Fruit fly (Drosophila melanogaster) whole organism, embryonic: Measurements from ENCODE around the gene tral.

ENCODE experiments used
- Atf3 ChIP-seq: fragments of 200-800 bp; sonication (Bioruptor generic); optimal IDR thresholded peaks from 3 replicates; lab custom pipeline; 2016; ENCODE audit warnings: missing biosample characterization, missing genetic modification characterization
- Bdp1 ChIP-seq: fragments of 200-800 bp; sonication (Bioruptor generic); optimal IDR thresholded peaks from 3 replicates; lab custom pipeline; 2016; ENCODE audit warnings: missing biosample characterization, missing genetic modification characterization
- CG10209 ChIP-seq: fragments of 200-800 bp; sonication (Bioruptor generic); optimal IDR thresholded peaks from 3 replicates; lab custom pipeline; 2017; ENCODE audit warnings: missing biosample characterization, mild to moderate bottlenecking, missing genetic modification characterization, missing genetic modification reagents
- CG10366 ChIP-seq: fragments of 200-800 bp; sonication (Bioruptor generic); IDR thresholded peaks from 2 replicates; pipeline ENCODE4 v1.3.6; 2022; ENCODE audit warnings: missing biosample characterization, missing genetic modification characterization
- CG10959 ChIP-seq: fragments of 200-800 bp; sonication (Bioruptor generic); IDR thresholded peaks from 2 replicates; pipeline ENCODE4 v1.3.6; 2022; ENCODE audit warnings: missing biosample characterization, missing genetic modification characterization
- CG12104 ChIP-seq: fragments of 200-800 bp; sonication (Bioruptor generic); optimal IDR thresholded peaks from 3 replicates; lab custom pipeline; 2016; ENCODE audit warnings: missing biosample characterization, missing genetic modification characterization
- CG12219 ChIP-seq: fragments of 200-800 bp; sonication (Bioruptor generic); optimal IDR thresholded peaks from 3 replicates; lab custom pipeline; 2018; ENCODE audit warnings: missing biosample characterization, mild to moderate bottlenecking, missing genetic modification characterization
- CG1602 ChIP-seq: fragments of 200-800 bp; sonication (Bioruptor generic); optimal IDR thresholded peaks from 3 replicates; lab custom pipeline; 2016; ENCODE audit warnings: missing biosample characterization, missing genetic modification characterization
- CG1647 ChIP-seq: fragments of 200-800 bp; sonication (Bioruptor generic); optimal IDR thresholded peaks from 3 replicates; lab custom pipeline; 2016; ENCODE audit warnings: missing biosample characterization, missing genetic modification characterization
- CG17361 ChIP-seq: fragments of 200-800 bp; sonication (Bioruptor generic); IDR thresholded peaks from 3 replicates; pipeline ENCODE4 v1.3.6; 2022; ENCODE audit warnings: missing biosample characterization, missing genetic modification characterization
- CG2129 ChIP-seq: fragments of 200-800 bp; sonication (Bioruptor generic); IDR thresholded peaks from 2 replicates; pipeline ENCODE4 v1.3.6; 2022; ENCODE audit warnings: missing biosample characterization, missing genetic modification characterization; ENCODE audit not compliant: partially characterized antibody
- CG30020 ChIP-seq: fragments of 200-800 bp; optimal IDR thresholded peaks from 2 replicates; lab custom pipeline; 2019; ENCODE audit warnings: missing biosample characterization, mild to moderate bottlenecking, missing genetic modification characterization, moderate library complexity
- CG31388 ChIP-seq: fragments of 200-800 bp; sonication (Bioruptor generic); optimal IDR thresholded peaks from 2 replicates; lab custom pipeline; 2016; ENCODE audit warnings: missing biosample characterization, missing genetic modification characterization
- CG3163 ChIP-seq: fragments of 200-800 bp; sonication (Bioruptor generic); optimal IDR thresholded peaks from 3 replicates; lab custom pipeline; 2016; ENCODE audit warnings: missing biosample characterization, missing genetic modification characterization
- CG3838 ChIP-seq: fragments of 200-800 bp; sonication (Bioruptor generic); optimal IDR thresholded peaks from 3 replicates; lab custom pipeline; 2016; ENCODE audit warnings: missing biosample characterization, missing genetic modification characterization
- CG3847 ChIP-seq: fragments of 200-800 bp; sonication (Bioruptor generic); IDR thresholded peaks from 2 replicates; pipeline ENCODE4 v1.3.6; 2022; ENCODE audit warnings: missing biosample characterization, missing genetic modification characterization
- CG4282 ChIP-seq: fragments of 200-800 bp; sonication (Bioruptor generic); optimal IDR thresholded peaks from 2 replicates; lab custom pipeline; 2016; ENCODE audit warnings: missing biosample characterization, missing genetic modification characterization
- CG4707 ChIP-seq: fragments of 200-800 bp; sonication (Bioruptor generic); optimal IDR thresholded peaks from 2 replicates; lab custom pipeline; 2018; ENCODE audit warnings: missing biosample characterization, mild to moderate bottlenecking, missing genetic modification characterization, moderate library complexity
- CG5180 ChIP-seq: fragments of 200-800 bp; sonication (Bioruptor generic); optimal IDR thresholded peaks from 3 replicates; lab custom pipeline; 2017; ENCODE audit warnings: missing biosample characterization, missing genetic modification characterization, mild to moderate bottlenecking, moderate library complexity, missing genetic modification reagents
- CG6765 ChIP-seq: fragments of 200-800 bp; sonication (Bioruptor generic); optimal IDR thresholded peaks from 3 replicates; lab custom pipeline; 2017; ENCODE audit warnings: missing biosample characterization, mild to moderate bottlenecking, missing genetic modification characterization
- CG7987 ChIP-seq: fragments of 200-800 bp; sonication (Bioruptor generic); optimal IDR thresholded peaks from 2 replicates; lab custom pipeline; 2018; ENCODE audit warnings: missing biosample characterization, mild to moderate bottlenecking, missing genetic modification characterization, moderate library complexity
- CG8944 ChIP-seq: fragments of 200-800 bp; sonication (Bioruptor generic); optimal IDR thresholded peaks from 3 replicates; lab custom pipeline; 2016; ENCODE audit warnings: missing biosample characterization, missing genetic modification characterization
- CG9609 ChIP-seq: fragments of 200-800 bp; sonication (Bioruptor generic); optimal IDR thresholded peaks from 3 replicates; lab custom pipeline; 2016; ENCODE audit warnings: missing biosample characterization, missing genetic modification characterization
- CG9727 ChIP-seq: fragments of 200-800 bp; sonication (Bioruptor generic); optimal IDR thresholded peaks from 3 replicates; lab custom pipeline; 2017; ENCODE audit warnings: missing biosample characterization, mild to moderate bottlenecking, missing genetic modification characterization
- CoRest ChIP-seq: fragments of 200-800 bp; sonication (Bioruptor generic); optimal IDR thresholded peaks from 3 replicates; lab custom pipeline; 2018; ENCODE audit warnings: missing biosample characterization, mild to moderate bottlenecking, missing genetic modification characterization, moderate library complexity
- Dad ChIP-seq: fragments of 200-800 bp; sonication (Bioruptor generic); optimal IDR thresholded peaks from 3 replicates; lab custom pipeline; 2016; ENCODE audit warnings: missing biosample characterization, missing genetic modification characterization
- Dip2 ChIP-seq: fragments of 200-800 bp; sonication (Bioruptor generic); IDR thresholded peaks from 2 replicates; pipeline ENCODE4 v1.3.6; 2022; ENCODE audit warnings: missing biosample characterization, missing genetic modification characterization
- Elba2 ChIP-seq: fragments of 200-800 bp; sonication (Bioruptor generic); optimal IDR thresholded peaks from 3 replicates; lab custom pipeline; 2016; ENCODE audit warnings: missing biosample characterization, missing genetic modification characterization
- Myb ChIP-seq: fragments of 200-800 bp; sonication (Bioruptor generic); optimal IDR thresholded peaks from 2 replicates; lab custom pipeline; 2016; ENCODE audit warnings: missing biosample characterization, missing genetic modification characterization
- Oaz ChIP-seq: fragments of 200-800 bp; sonication (Bioruptor generic); IDR thresholded peaks from 2 replicates; pipeline ENCODE4 v1.3.6; 2022; ENCODE audit warnings: missing biosample characterization, missing genetic modification characterization
- Oli ChIP-seq: fragments of 200-800 bp; sonication (Bioruptor generic); optimal IDR thresholded peaks from 2 replicates; lab custom pipeline; 2018; ENCODE audit warnings: missing biosample characterization, mild to moderate bottlenecking, missing genetic modification characterization, moderate library complexity
- Rx ChIP-seq: fragments of 200-800 bp; sonication (Bioruptor generic); IDR thresholded peaks from 2 replicates; pipeline ENCODE4 v1.3.6; 2022; ENCODE audit warnings: missing biosample characterization, missing genetic modification characterization
- Spps ChIP-seq: fragments of 200-800 bp; sonication (Bioruptor generic); optimal IDR thresholded peaks from 2 replicates; lab custom pipeline; 2018; ENCODE audit warnings: missing biosample characterization, mild to moderate bottlenecking, missing genetic modification characterization
- ato ChIP-seq: fragments of 200-800 bp; sonication (Bioruptor generic); IDR thresholded peaks from 2 replicates; pipeline ENCODE4 v1.3.6; 2022; ENCODE audit warnings: missing biosample characterization, missing genetic modification characterization; ENCODE audit not compliant: partially characterized antibody
- br ChIP-seq: fragments of >200 bp; optimal IDR thresholded peaks from 2 replicates; lab custom pipeline; 2017
- chm ChIP-seq: fragments of 200-800 bp; sonication (Bioruptor generic); IDR thresholded peaks from 2 replicates; pipeline ENCODE4 v1.3.6; 2022; ENCODE audit warnings: missing biosample characterization, missing genetic modification characterization
- ci ChIP-seq: fragments of 200-800 bp; sonication (Bioruptor generic); IDR thresholded peaks from 3 replicates; pipeline ENCODE4 v1.3.6; 2022; ENCODE audit warnings: missing biosample characterization, missing genetic modification characterization
- fd64A ChIP-seq: fragments of 200-800 bp; sonication (Bioruptor generic); optimal IDR thresholded peaks from 3 replicates; lab custom pipeline; 2018; ENCODE audit warnings: missing biosample characterization, mild to moderate bottlenecking, missing genetic modification characterization
- fd96Cb ChIP-seq: fragments of 200-800 bp; sonication (Bioruptor generic); optimal IDR thresholded peaks from 2 replicates; lab custom pipeline; 2018; ENCODE audit warnings: missing biosample characterization, mild to moderate bottlenecking, missing genetic modification characterization, moderate library complexity
- gem ChIP-seq: fragments of 200-800 bp; sonication (Bioruptor generic); optimal IDR thresholded peaks from 2 replicates; lab custom pipeline; 2019; ENCODE audit warnings: missing biosample characterization, mild to moderate bottlenecking, missing genetic modification characterization, moderate library complexity
- grau ChIP-seq: fragments of 200-800 bp; optimal IDR thresholded peaks from 3 replicates; lab custom pipeline; 2019; ENCODE audit warnings: missing biosample characterization, mild to moderate bottlenecking, missing genetic modification characterization, moderate library complexity
- ham ChIP-seq: fragments of 200-800 bp; sonication (Bioruptor generic); IDR thresholded peaks from 2 replicates; pipeline ENCODE4 v1.3.6; 2022; ENCODE audit warnings: missing biosample characterization, missing genetic modification characterization
- inv ChIP-seq: fragments of 200-800 bp; sonication (Bioruptor generic); IDR thresholded peaks from 2 replicates; pipeline ENCODE4 v1.3.6; 2022; ENCODE audit warnings: missing biosample characterization, missing genetic modification characterization; ENCODE audit not compliant: partially characterized antibody
- ken ChIP-seq: fragments of 200-800 bp; sonication (Bioruptor generic); IDR thresholded peaks from 3 replicates; pipeline ENCODE4 v1.3.6; 2022; ENCODE audit warnings: missing biosample characterization, missing genetic modification characterization
- kni ChIP-seq: fragments of 200-800 bp; sonication (Bioruptor generic); optimal IDR thresholded peaks from 3 replicates; lab custom pipeline; 2017; ENCODE audit warnings: mild to moderate bottlenecking, missing biosample characterization, missing genetic modification reagents, missing genetic modification characterization
- maf-S ChIP-seq: fragments of 200-800 bp; sonication (Bioruptor generic); optimal IDR thresholded peaks from 2 replicates; lab custom pipeline; 2016; ENCODE audit warnings: missing biosample characterization, missing genetic modification characterization
- odd ChIP-seq: fragments of 200-800 bp; sonication (Bioruptor generic); optimal IDR thresholded peaks from 2 replicates; lab custom pipeline; 2017; ENCODE audit warnings: missing biosample characterization, mild to moderate bottlenecking, missing genetic modification characterization
- org-1 ChIP-seq: fragments of 200-800 bp; sonication (Bioruptor generic); optimal IDR thresholded peaks from 2 replicates; lab custom pipeline; 2017; ENCODE audit warnings: missing biosample characterization, missing genetic modification characterization
- otp ChIP-seq: fragments of 200-800 bp; sonication (Bioruptor generic); IDR thresholded peaks from 3 replicates; pipeline ENCODE4, ENCODE4 v1.3.6; 2022; ENCODE audit warnings: missing biosample characterization, missing genetic modification characterization
- peb ChIP-seq: fragments of 200-800 bp; sonication (Bioruptor generic); IDR thresholded peaks from 2 replicates; pipeline ENCODE4 v1.3.6; 2022; ENCODE audit warnings: missing biosample characterization, missing genetic modification characterization
- twi ChIP-seq: fragments of 200-800 bp; optimal IDR thresholded peaks from 2 replicates; lab custom pipeline; 2019; ENCODE audit warnings: missing biosample characterization, mild to moderate bottlenecking, missing genetic modification characterization, moderate library complexity
- vfl ChIP-seq: fragments of 200-800 bp; sonication (Bioruptor generic); optimal IDR thresholded peaks from 2 replicates; lab custom pipeline; 2016; ENCODE audit warnings: missing biosample characterization, missing genetic modification characterization
- zfh1 ChIP-seq: fragments of 200-800 bp; sonication (Bioruptor generic); IDR thresholded peaks from 3 replicates; pipeline ENCODE4 v1.3.6; 2022; ENCODE audit warnings: missing biosample characterization, missing genetic modification characterization

The tral gene

dm6 chr3L:12484948-12485347 lies 29.9 kb upstream of the tral start, which contains the start of gene CG10663 (continued):
- no peak for TF ChIP-seq Oli
- no peak for TF ChIP-seq CG6765 (GFP tag; lab: Kevin White, UChicago)
- TF ChIP-seq CG9609, result no peak
- no peak for TF ChIP-seq Bdp1 (GFP tag; lab: Kevin White, UChicago)
- no peak for TF ChIP-seq maf-S (GFP tag; lab: Kevin White, UChicago)
- TF ChIP-seq CG10209 (GFP tag; lab: Kevin White, UChicago), result no peak
- peak; percentile 45 for TF ChIP-seq ato (GFP tag; lab: Robert Waterston, UW)
- peak; percentile 23 for TF ChIP-seq odd
- no peak for TF ChIP-seq Elba2 (GFP tag; lab: Kevin White, UChicago)
- TF ChIP-seq chm, result peak; percentile 43; the same call in 1 of the 2 replicates
- TF ChIP-seq br (lab: Kevin White, UChicago), result no peak
- TF ChIP-seq zfh1, result no peak
- no peak for TF ChIP-seq fd96Cb (tag; lab: Kevin White, UChicago)
- no peak for TF ChIP-seq CG30020 (tag; lab: Kevin White, UChicago)
- no peak for TF ChIP-seq Oaz (GFP tag; lab: Robert Waterston, UW)
- TF ChIP-seq CG3847 (GFP tag; lab: Robert Waterston, UW), result no peak
- TF ChIP-seq CG9727 (GFP tag; lab: Kevin White, UChicago), result no peak
- TF ChIP-seq Spps, result no peak
- no peak for TF ChIP-seq ken (GFP tag; lab: Robert Waterston, UW)
- TF ChIP-seq CG8944 (GFP tag; lab: Kevin White, UChicago), result no peak
- peak; percentile 81 for TF ChIP-seq CG5180 (GFP tag; lab: Kevin White, UChicago)
- peak; percentile 96 for TF ChIP-seq twi (tag; lab: Kevin White, UChicago)
- TF ChIP-seq grau (tag; lab: Kevin White, UChicago), result no peak
- no peak for TF ChIP-seq CG1647
- no peak for TF ChIP-seq CG17361
- TF ChIP-seq org-1 (GFP tag; lab: Kevin White, UChicago), result no peak
- TF ChIP-seq inv (GFP tag; lab: Robert Waterston, UW), result no peak
- no peak for TF ChIP-seq CG1602 (GFP tag; lab: Kevin White, UChicago)
- TF ChIP-seq CG2129 (GFP tag; lab: Robert Waterston, UW), result no peak
- TF ChIP-seq Myb, result no peak
- TF ChIP-seq peb (GFP tag; lab: Robert Waterston, UW), result no peak
- no peak for TF ChIP-seq Rx
- no peak for TF ChIP-seq CoRest (tag; lab: Kevin White, UChicago)
- no peak for TF ChIP-seq CG12219
- TF ChIP-seq CG31388 (GFP tag; lab: Kevin White, UChicago), result no peak
- no peak for TF ChIP-seq CG4707 (GFP tag; lab: Kevin White, UChicago)
- no peak for TF ChIP-seq CG3163
- TF ChIP-seq CG7987 (GFP tag; lab: Kevin White, UChicago), result no peak
- TF ChIP-seq vfl (GFP tag; lab: Kevin White, UChicago), result no peak
- no peak; the same call in 2 of the 3 replicates for TF ChIP-seq otp (GFP tag; lab: Robert Waterston, UW)
- TF ChIP-seq Atf3 (GFP tag; lab: Kevin White, UChicago), result no peak
- TF ChIP-seq gem, result peak; percentile 5
- no peak for TF ChIP-seq CG3838 (GFP tag; lab: Kevin White, UChicago)
- peak; percentile 5 for TF ChIP-seq Dad
- TF ChIP-seq ci, result peak; percentile 72; the same call in 2 of the 3 replicates
- TF ChIP-seq Dip2 (GFP tag; lab: Robert Waterston, UW), result no peak
- peak; percentile 83 for TF ChIP-seq CG4282 (GFP tag; lab: Kevin White, UChicago)
- no peak for TF ChIP-seq CG10366 (GFP tag; lab: Robert Waterston, UW)
- no peak for TF ChIP-seq kni
- TF ChIP-seq CG10959 (GFP tag; lab: Robert Waterston, UW), result 0 out of 2 replicates have a peak, but pooled peaks have one; percentile 31
- no peak for TF ChIP-seq fd64A (GFP tag; lab: Kevin White, UChicago)
- no peak for TF ChIP-seq ham (GFP tag; lab: Robert Waterston, UW)
- no peak for TF ChIP-seq CG12104 (GFP tag; lab: Kevin White, UChicago)
